Worm (Caenorhabditis elegans) whole organism, late embryonic: Measurements from ENCODE around the gene tbc-13.

Source experiments
- ama-1 ChIP-seq: fragments of 150-350 bp; optimal IDR thresholded peaks from 2 replicates; lab custom pipeline; 2014
- ceh-48 ChIP-seq: sonication (generic microtip); optimal IDR thresholded peaks from 2 replicates; lab custom pipeline; 2016; ENCODE audit warnings: missing genetic modification characterization, inconsistent platforms, missing compliant biosample characterization
- ceh-6 ChIP-seq: fragments of 200-800 bp; sonication (Bioruptor generic); optimal IDR thresholded peaks from 2 replicates; lab custom pipeline; 2018; ENCODE audit warnings: mild to moderate bottlenecking, missing genetic modification characterization, missing compliant biosample characterization
- elt-2 ChIP-seq: sonication (generic microtip); optimal IDR thresholded peaks from 2 replicates; lab custom pipeline; 2016; ENCODE audit warnings: missing genetic modification reagents, missing genetic modification characterization, missing compliant biosample characterization
- elt-4 ChIP-seq: sonication (generic microtip); optimal IDR thresholded peaks from 2 replicates; lab custom pipeline; 2016; ENCODE audit warnings: missing genetic modification characterization, missing compliant biosample characterization
- fkh-6 ChIP-seq: sonication (generic microtip); optimal IDR thresholded peaks from 2 replicates; lab custom pipeline; 2016; ENCODE audit warnings: missing genetic modification characterization, missing compliant biosample characterization
- gmeb-2 ChIP-seq: sonication (generic microtip); optimal IDR thresholded peaks from 2 replicates; lab custom pipeline; 2016; ENCODE audit warnings: missing genetic modification characterization, inconsistent platforms, missing compliant biosample characterization
- lin-11 ChIP-seq: fragments of 200-800 bp; sonication (Bioruptor generic); optimal IDR thresholded peaks from 2 replicates; lab custom pipeline; 2018; ENCODE audit warnings: mild to moderate bottlenecking, missing genetic modification characterization, missing compliant biosample characterization
- nfya-1 ChIP-seq: sonication (generic microtip); optimal IDR thresholded peaks from 2 replicates; lab custom pipeline; 2017; ENCODE audit warnings: missing genetic modification characterization, mild to moderate bottlenecking, missing compliant biosample characterization, antibody characterized with exemption, moderate library complexity
- nhr-11 ChIP-seq: fragments of 150-350 bp; optimal IDR thresholded peaks from 2 replicates; lab custom pipeline; 2014; ENCODE audit warnings: missing biosample characterization, missing genetic modification characterization
- nhr-232 ChIP-seq: sonication (generic microtip); optimal IDR thresholded peaks from 2 replicates; lab custom pipeline; 2016; ENCODE audit warnings: missing genetic modification characterization, missing compliant biosample characterization
- odd-2 ChIP-seq: sonication (generic microtip); optimal IDR thresholded peaks from 2 replicates; lab custom pipeline; 2017; ENCODE audit warnings: antibody characterized with exemption, mild to moderate bottlenecking, missing genetic modification characterization, missing compliant biosample characterization
- sox-2 ChIP-seq: fragments of 200-800 bp; sonication (Bioruptor generic); IDR thresholded peaks from 2 replicates; pipeline ENCODE4 v1.3.6; 2022; ENCODE audit warnings: missing genetic modification reagents, missing genetic modification characterization, missing compliant biosample characterization
- sox-4 ChIP-seq: sonication (generic microtip); optimal IDR thresholded peaks from 2 replicates; lab custom pipeline; 2017; ENCODE audit warnings: mild to moderate bottlenecking, missing genetic modification characterization, inconsistent platforms, missing compliant biosample characterization

ce11 chrX:12509334-12509944, 24.6 kb downstream of the tbc-13 start:
- TF ChIP-seq fkh-6 (tag; lab: Kevin White, UChicago) = no peak
- TF ChIP-seq elt-4 = no peak
- no peak for TF ChIP-seq ceh-6
- peak; percentile 95 for TF ChIP-seq elt-2 (tag; lab: Kevin White, UChicago)
- no peak for TF ChIP-seq sox-2 (GFP tag; lab: Robert Waterston, UW)
- TF ChIP-seq ceh-48 = no peak
- no peak for TF ChIP-seq lin-11
- no peak for TF ChIP-seq nhr-11 (tag; lab: Kevin White, UChicago)
- no peak for TF ChIP-seq ama-1 (lab: Kevin White, UChicago)
- no peak for TF ChIP-seq nhr-232 (tag; lab: Kevin White, UChicago)
- no peak for TF ChIP-seq odd-2 (tag; lab: Kevin White, UChicago)
- TF ChIP-seq nfya-1 (tag; lab: Kevin White, UChicago) = no peak
- TF ChIP-seq sox-4 (tag; lab: Kevin White, UChicago) = no peak
- no peak for TF ChIP-seq gmeb-2 (tag; lab: Kevin White, UChicago)
